Fruit fly (Drosophila melanogaster): ENCODE results near the gene CG9636.
A peak's percentile ranks its signal among the peaks of the same experiment; 100 is the strongest.

Gene CG9636

dm6 chr3R:8243720-8244119, at the start of gene CG9636, which contains the start of the genes CG18749 and CG33722 (continued):
- TF ChIP-seq stwl (tag; optimal IDR thresholded peaks at IDR 0.05) (peak; percentile 94), sim (GFP tag; IDR thresholded peaks at IDR 0.05) (no peak), MBD-R2 (GFP tag; IDR thresholded peaks at IDR 0.05) (peak; percentile 88), HmgD (GFP tag; optimal IDR thresholded peaks at IDR 0.05) (no peak), CG15269 (tag; optimal IDR thresholded peaks at IDR 0.05) (peak; percentile 61), Mad (GFP tag; optimal IDR thresholded peaks at IDR 0.05) (peak; percentile 59), mam (GFP tag; optimal IDR thresholded peaks at IDR 0.05) (peak; percentile 48), CG4707 (GFP tag; optimal IDR thresholded peaks at IDR 0.05) (no peak), grau (tag; optimal IDR thresholded peaks at IDR 0.05) (peak; percentile 71), pan (optimal IDR thresholded peaks at IDR 0.05) (no peak), pan (GFP tag; optimal IDR thresholded peaks at IDR 0.05 in 1 of 2, IDR thresholded peaks at IDR 0.05 in 1 of 2) (peak in 1 of 2 experiments; percentile 66), Atf3 (GFP tag; optimal IDR thresholded peaks at IDR 0.05) (no peak), CG6854 (GFP tag; optimal IDR thresholded peaks at IDR 0.05) (no peak), rib (GFP tag; IDR thresholded peaks at IDR 0.05) (peak; percentile 44; the same call in 1 of the 2 replicates), unpg (GFP tag; optimal IDR thresholded peaks at IDR 0.05) (peak; percentile 72), slp2 (GFP tag; optimal IDR thresholded peaks at IDR 0.05) (peak; percentile 11), Rx (GFP tag; IDR thresholded peaks at IDR 0.05) (0 out of 2 replicates have a peak, but pooled peaks have one; percentile 13), CG18764 (GFP tag; optimal IDR thresholded peaks at IDR 0.05) (peak; percentile 65), schlank (tag; optimal IDR thresholded peaks at IDR 0.05) (no peak), ash1 (GFP tag; optimal IDR thresholded peaks at IDR 0.05) (no peak), emc (GFP tag; optimal IDR thresholded peaks at IDR 0.05) (no peak), zfh2 (GFP tag; optimal IDR thresholded peaks at IDR 0.05) (peak; percentile 41), CG4424 (GFP tag; optimal IDR thresholded peaks at IDR 0.05) (peak; percentile 85), CG11456 (GFP tag; IDR thresholded peaks at IDR 0.05) (peak; percentile 40; the same call in 1 of the 3 replicates), CG8765 (GFP tag; IDR thresholded peaks at IDR 0.05) (no peak), CG2875 (GFP tag; optimal IDR thresholded peaks at IDR 0.05) (peak; percentile 1), wdn (GFP tag; IDR thresholded peaks at IDR 0.05) (no peak), en (GFP tag; optimal IDR thresholded peaks at IDR 0.05) (no peak), CG8089 (GFP tag; optimal IDR thresholded peaks at IDR 0.05) (no peak), CG33213 (GFP tag; optimal IDR thresholded peaks at IDR 0.05) (peak; percentile 30), CG17359 (tag; optimal IDR thresholded peaks at IDR 0.05) (peak; percentile 69), Hmx (GFP tag; optimal IDR thresholded peaks at IDR 0.05) (no peak), CG10321 (GFP tag; IDR thresholded peaks at IDR 0.05) (no peak), so (GFP tag; IDR thresholded peaks at IDR 0.05) (no peak), CG8944 (GFP tag; optimal IDR thresholded peaks at IDR 0.05) (no peak), Drgx (GFP tag; IDR thresholded peaks at IDR 0.05) (no peak), CG13894 (tag; optimal IDR thresholded peaks at IDR 0.05) (peak; percentile 81), inv (GFP tag; IDR thresholded peaks at IDR 0.05; ENCODE audit: partially characterized antibody) (peak; percentile 92), toy (GFP tag; IDR thresholded peaks at IDR 0.05) (no peak), gfzf (GFP tag; optimal IDR thresholded peaks at IDR 0.05) (no peak), yki (optimal IDR thresholded peaks at IDR 0.05) (no peak), C15 (GFP tag; IDR thresholded peaks at IDR 0.05) (0 out of 3 replicates have a peak, but pooled peaks have one; percentile 38), CG2202 (tag; optimal IDR thresholded peaks at IDR 0.05) (peak; percentile 47), Bgb (GFP tag; IDR thresholded peaks at IDR 0.05; ENCODE audit: partially characterized antibody) (peak; percentile 93), Hmr (GFP tag; optimal IDR thresholded peaks at IDR 0.05) (peak; percentile 70), fd96Cb (tag; optimal IDR thresholded peaks at IDR 0.05) (peak; percentile 37), tin (GFP tag; optimal IDR thresholded peaks at IDR 0.05) (peak; percentile 82), CG2116 (GFP tag; optimal IDR thresholded peaks at IDR 0.05) (peak; percentile 93), Doc3 (GFP tag; IDR thresholded peaks at IDR 0.05; ENCODE audit: partially characterized antibody) (peak; percentile 98), Fer2 (tag; optimal IDR thresholded peaks at IDR 0.05) (peak; percentile 35), slbo (GFP tag; IDR thresholded peaks at IDR 0.05) (peak; percentile 67; the same call in 1 of the 2 replicates), CG18262 (tag; optimal IDR thresholded peaks at IDR 0.05) (peak; percentile 76)

All from whole organism, embryonic.